Worm (Caenorhabditis elegans) whole organism, L4/young adult: ENCODE results near the gene best-3.

Experiments used
- W03F9.2 ChIP-seq: fragments of 150-350 bp; optimal IDR thresholded peaks from 2 replicates; lab custom pipeline; 2014; ENCODE audit warnings: missing biosample characterization, missing genetic modification characterization
- dao-5 ChIP-seq: sonication (generic microtip); optimal IDR thresholded peaks from 2 replicates; lab custom pipeline; 2016; ENCODE audit warnings: missing genotype, missing genetic modification characterization, moderate library complexity, missing compliant biosample characterization

DNA sequence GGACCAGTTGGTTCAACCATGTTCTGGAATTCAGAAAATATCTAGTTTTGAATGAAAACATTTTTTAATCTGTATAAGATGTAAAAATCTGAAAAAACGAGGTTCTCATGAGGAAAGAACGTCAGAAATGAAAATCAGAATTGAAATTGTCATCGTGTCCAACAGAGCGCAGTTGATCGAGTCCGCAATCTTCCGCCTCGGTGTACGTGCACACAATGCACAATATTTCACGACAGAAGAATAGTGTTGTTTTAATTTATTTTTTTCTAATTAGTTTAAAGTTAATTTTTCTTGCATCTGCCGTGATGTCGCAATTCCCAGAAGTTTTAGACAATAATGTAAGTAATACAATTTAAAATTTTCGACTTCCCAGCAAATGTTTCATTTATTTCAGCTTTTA lies 30.9 kb downstream of the best-3 start, which contains the start of gene nfyc-1:
- TF ChIP-seq dao-5 (tag; lab: Kevin White, UChicago): no peak
- peak; percentile 79 for TF ChIP-seq W03F9.2 (tag; lab: Kevin White, UChicago)
